Fruit fly (Drosophila melanogaster) S2 (cell line): ENCODE results near the gene Hus1-like.

Experiments used
- CG8478 ChIP-seq: fragments of >200 bp; optimal IDR thresholded peaks from 2 replicates; lab custom pipeline; 2018
- CTCF ChIP-seq, 2 experiments: fragments of >200 bp; optimal IDR thresholded peaks; 2 replicates each; lab custom pipeline; 2018

- no peak for TF ChIP-seq CG8478 (lab: Kevin White, UChicago)
- peak in 1 of 2 experiments; percentile 17 for TF ChIP-seq CTCF (optimal IDR thresholded peaks at IDR 0.05; lab: Kevin White, UChicago)
Measured at dm6 chr3R:4830413-4830812, 18.5 kb upstream of the Hus1-like start, which contains the start of gene CG14658.
